Fruit fly (Drosophila melanogaster) whole organism, wandering third instar larva: ENCODE measurements around the gene inaF-D.

Experiments
- CG32264 ChIP-seq: fragments of 200-800 bp; sonication (Bioruptor generic); optimal IDR thresholded peaks from 2 replicates; lab custom pipeline; 2016; ENCODE audit warnings: missing biosample characterization, missing genetic modification characterization
- CG9705 ChIP-seq: fragments of 200-800 bp; sonication (Bioruptor generic); optimal IDR thresholded peaks from 2 replicates; lab custom pipeline; 2018; ENCODE audit warnings: missing biosample characterization, mild to moderate bottlenecking, missing genetic modification characterization
- CrebA ChIP-seq: fragments of 200-800 bp; sonication (Bioruptor generic); optimal IDR thresholded peaks from 2 replicates; lab custom pipeline; 2016; ENCODE audit warnings: missing biosample characterization, mild to moderate bottlenecking, missing genetic modification characterization, borderline replicate concordance
- Dfd ChIP-seq: fragments of >200 bp; optimal IDR thresholded peaks from 2 replicates; lab custom pipeline; 2017; ENCODE audit warnings: missing biosample characterization, missing genetic modification characterization
- HLH106 ChIP-seq: fragments of 200-800 bp; optimal IDR thresholded peaks from 3 replicates; lab custom pipeline; 2019; ENCODE audit warnings: missing biosample characterization, mild to moderate bottlenecking, missing genetic modification characterization, moderate library complexity
- Hnf4 ChIP-seq: fragments of 200-800 bp; sonication (Bioruptor generic); optimal IDR thresholded peaks from 2 replicates; lab custom pipeline; 2016; ENCODE audit warnings: missing biosample characterization, mild to moderate bottlenecking, missing genetic modification characterization
- Hr83 ChIP-seq: fragments of 200-300 bp; sonication (Bioruptor generic); optimal IDR thresholded peaks from 2 replicates; lab custom pipeline; 2016; ENCODE audit warnings: missing biosample characterization, mild to moderate bottlenecking, missing genetic modification characterization, moderate library complexity; ENCODE audit not compliant: poor library complexity, severe bottlenecking
- Jra ChIP-seq: sonication (Bioruptor generic); optimal IDR thresholded peaks from 2 replicates; lab custom pipeline; 2016; ENCODE audit warnings: missing biosample characterization, missing genetic modification characterization
- Mio ChIP-seq: sonication (Bioruptor generic); optimal IDR thresholded peaks from 2 replicates; lab custom pipeline; 2016; ENCODE audit warnings: missing biosample characterization, missing genetic modification characterization
- Myc ChIP-seq: fragments of >200 bp; optimal IDR thresholded peaks from 2 replicates; lab custom pipeline; 2017
- N ChIP-seq: fragments of >200 bp; optimal IDR thresholded peaks from 2 replicates; lab custom pipeline; 2018; ENCODE audit warnings: missing biosample characterization, missing external identifiers, missing genetic modification characterization
- OdsH ChIP-seq: fragments of 200-800 bp; sonication (Bioruptor generic); optimal IDR thresholded peaks from 2 replicates; lab custom pipeline; 2016; ENCODE audit warnings: missing biosample characterization, mild to moderate bottlenecking, missing genetic modification characterization
- Rel ChIP-seq, 2 experiments: fragments of 200-800 bp; sonication (Bioruptor generic) in 1 of 2; optimal IDR thresholded peaks; 2 replicates in 1 of 2; 3 replicates in 1 of 2; lab custom pipeline; 2016 to 2019; ENCODE audit warnings: mild to moderate bottlenecking in 2 of 2, missing biosample characterization in 2 of 2, missing genetic modification characterization in 2 of 2, moderate library complexity in 1 of 2
- Sp1 ChIP-seq: fragments of 200-800 bp; sonication (Bioruptor generic); optimal IDR thresholded peaks from 3 replicates; lab custom pipeline; 2019; ENCODE audit warnings: missing biosample characterization, mild to moderate bottlenecking, missing genetic modification characterization, moderate library complexity
- Vsx2 ChIP-seq: fragments of 200-300, 225-300 bp; sonication (Bioruptor generic); optimal IDR thresholded peaks from 2 replicates; lab custom pipeline; 2018; ENCODE audit warnings: missing biosample characterization, missing genetic modification characterization; ENCODE audit not compliant: partially characterized antibody
- br ChIP-seq: fragments of 200-800 bp; sonication (Bioruptor generic); optimal IDR thresholded peaks from 2 replicates; lab custom pipeline; 2016; ENCODE audit warnings: missing biosample characterization, missing genetic modification characterization
- brk ChIP-seq: fragments of 200-800 bp; sonication (Bioruptor generic); optimal IDR thresholded peaks from 2 replicates; lab custom pipeline; 2016; ENCODE audit warnings: missing biosample characterization, mild to moderate bottlenecking, missing genetic modification characterization
- dl ChIP-seq, 2 experiments: fragments of 175-275, 200-275 bp in 1 of 2; fragments of 200-275 bp in 1 of 2; sonication (Bioruptor generic); optimal IDR thresholded peaks; lab custom pipeline; 2018; ENCODE audit warnings: mild to moderate bottlenecking in 2 of 2, missing biosample characterization in 2 of 2, missing genetic modification characterization in 2 of 2, moderate library complexity in 2 of 2; ENCODE audit not compliant: partially characterized antibody in 2 of 2, insufficient read depth in 1 of 2
- dmrt93B ChIP-seq: fragments of 200-800 bp; sonication (Bioruptor generic); optimal IDR thresholded peaks from 2 replicates; lab custom pipeline; 2018; ENCODE audit warnings: missing biosample characterization, mild to moderate bottlenecking, missing genetic modification characterization
- dsf ChIP-seq: sonication (Bioruptor generic); optimal IDR thresholded peaks from 2 replicates; lab custom pipeline; 2016; ENCODE audit warnings: missing biosample characterization, missing genetic modification characterization, borderline replicate concordance
- ey ChIP-seq: fragments of 200-800 bp; sonication (Bioruptor generic); optimal IDR thresholded peaks from 2 replicates; lab custom pipeline; 2016; ENCODE audit warnings: missing biosample characterization, missing genetic modification characterization
- foxo ChIP-seq, 2 experiments: fragments of 200-800 bp; sonication (Bioruptor generic); optimal IDR thresholded peaks; 2 replicates in 1 of 2; 3 replicates in 1 of 2; lab custom pipeline; 2016 to 2017; ENCODE audit warnings: missing biosample characterization in 2 of 2, missing genetic modification characterization in 2 of 2
- fru ChIP-seq: fragments of 200-800 bp; sonication (Bioruptor generic); optimal IDR thresholded peaks from 3 replicates; lab custom pipeline; 2016; ENCODE audit warnings: missing biosample characterization, mild to moderate bottlenecking, missing genetic modification characterization
- h ChIP-seq: fragments of 200-800 bp; sonication (Bioruptor generic); optimal IDR thresholded peaks from 3 replicates; lab custom pipeline; 2016; ENCODE audit warnings: missing biosample characterization, mild to moderate bottlenecking, missing genetic modification characterization
- jim ChIP-seq: fragments of 175-275, 200-325 bp; sonication (Bioruptor generic); optimal IDR thresholded peaks from 2 replicates; lab custom pipeline; 2016; ENCODE audit warnings: missing biosample characterization, mild to moderate bottlenecking, missing genetic modification characterization
- pan ChIP-seq: fragments of >200 bp; optimal IDR thresholded peaks from 2 replicates; lab custom pipeline; 2017
- psq ChIP-seq: fragments of 200-800 bp; sonication (Bioruptor generic); optimal IDR thresholded peaks from 3 replicates; lab custom pipeline; 2017; ENCODE audit warnings: missing biosample characterization, mild to moderate bottlenecking, missing genetic modification characterization, moderate library complexity
- rgr ChIP-seq: fragments of 200-800 bp; sonication (Bioruptor generic); optimal IDR thresholded peaks from 3 replicates; lab custom pipeline; 2016; ENCODE audit warnings: missing biosample characterization, mild to moderate bottlenecking, missing genetic modification characterization
- sage ChIP-seq: fragments of 200-800 bp; sonication (Bioruptor generic); optimal IDR thresholded peaks from 2 replicates; lab custom pipeline; 2016; ENCODE audit warnings: missing biosample characterization, mild to moderate bottlenecking, missing genetic modification characterization
- sv ChIP-seq: fragments of 200-800 bp; sonication (Bioruptor generic); optimal IDR thresholded peaks from 3 replicates; lab custom pipeline; 2016; ENCODE audit warnings: missing biosample characterization, missing genetic modification characterization
- tai ChIP-seq: sonication (Bioruptor generic); optimal IDR thresholded peaks from 2 replicates; lab custom pipeline; 2016; ENCODE audit warnings: missing biosample characterization, missing genetic modification characterization
- woc ChIP-seq: sonication (Bioruptor generic); optimal IDR thresholded peaks from 2 replicates; lab custom pipeline; 2016; ENCODE audit warnings: missing biosample characterization, mild to moderate bottlenecking, missing genetic modification characterization

Gene inaF-D

dm6 chrX:11715937-11716730, 12.8 kb downstream of the inaF-D start:
- no peak for TF ChIP-seq jim (GFP tag; lab: Kevin White, UChicago)
- no peak for TF ChIP-seq CrebA (GFP tag; lab: Kevin White, UChicago)
- peak; percentile 98 for TF ChIP-seq psq (GFP tag; lab: Kevin White, UChicago)
- TF ChIP-seq rgr (GFP tag; lab: Kevin White, UChicago): peak; percentile 88
- TF ChIP-seq Sp1: peak; percentile 88
- peak; percentile 84 for TF ChIP-seq ey (GFP tag; lab: Kevin White, UChicago)
- peak; percentile 81 for TF ChIP-seq tai (GFP tag; lab: Kevin White, UChicago)
- TF ChIP-seq dsf (GFP tag; lab: Kevin White, UChicago): peak; percentile 54
- TF ChIP-seq br (GFP tag; lab: Kevin White, UChicago): peak; percentile 89
- TF ChIP-seq Myc: no peak
- TF ChIP-seq dl (GFP tag; optimal IDR thresholded peaks at IDR 0.05; lab: Kevin White, UChicago; ENCODE audit: insufficient read depth in 1 of 2, partially characterized antibody in 2 of 2): no peak
- TF ChIP-seq pan (lab: Kevin White, UChicago): no peak
- peak; percentile 84 for TF ChIP-seq dmrt93B (GFP tag; lab: Kevin White, UChicago)
- TF ChIP-seq sage (GFP tag; lab: Kevin White, UChicago): peak; percentile 87
- peak; percentile 97 for TF ChIP-seq woc (GFP tag; lab: Kevin White, UChicago)
- TF ChIP-seq OdsH (GFP tag; lab: Kevin White, UChicago): peak; percentile 80
- peak; percentile 66 for TF ChIP-seq CG9705
- peak; percentile 76 for TF ChIP-seq Hnf4 (GFP tag; lab: Kevin White, UChicago)
- TF ChIP-seq h (GFP tag; lab: Kevin White, UChicago): peak; percentile 90
- TF ChIP-seq Rel (GFP tag; optimal IDR thresholded peaks at IDR 0.05; lab: Kevin White, UChicago): peak; percentile 84
- peak; percentile 52 for TF ChIP-seq Rel (tag; optimal IDR thresholded peaks at IDR 0.05; lab: Kevin White, UChicago)
- TF ChIP-seq Hr83 (GFP tag; lab: Kevin White, UChicago): peak; percentile 83
- TF ChIP-seq Mio (GFP tag; lab: Kevin White, UChicago): no peak
- TF ChIP-seq HLH106 (tag; lab: Kevin White, UChicago): peak; percentile 91
- TF ChIP-seq sv (GFP tag; lab: Kevin White, UChicago): peak; percentile 77
- TF ChIP-seq CG32264: peak; percentile 78
- no peak for TF ChIP-seq Dfd (GFP tag; lab: Kevin White, UChicago)
- peak; percentile 48 to 89 for TF ChIP-seq foxo (GFP tag; optimal IDR thresholded peaks at IDR 0.05; lab: Kevin White, UChicago)
- peak; percentile 29 for TF ChIP-seq brk (GFP tag; lab: Kevin White, UChicago)
- TF ChIP-seq fru: peak; percentile 82
- TF ChIP-seq, all 38 proteins: peak for 22

dm6 chrX:11715263-11715659, 13.6 kb downstream of the inaF-D start, which contains the start of gene Amun:
Gene Amun, minus strand, starts transcription at chrX:11715565.
- TF ChIP-seq Vsx2: no peak
- peak; percentile 70 for TF ChIP-seq woc (GFP tag; lab: Kevin White, UChicago)
- peak; percentile 54 for TF ChIP-seq HLH106 (tag; lab: Kevin White, UChicago)
- peak; percentile 49 for TF ChIP-seq ey (GFP tag; lab: Kevin White, UChicago)
- TF ChIP-seq brk (GFP tag; lab: Kevin White, UChicago): no peak
- peak; percentile 11 for TF ChIP-seq Rel (GFP tag; optimal IDR thresholded peaks at IDR 0.05; lab: Kevin White, UChicago)
- no peak for TF ChIP-seq Rel (tag; optimal IDR thresholded peaks at IDR 0.05; lab: Kevin White, UChicago)
- TF ChIP-seq OdsH (GFP tag; lab: Kevin White, UChicago): peak; percentile 40
- no peak for TF ChIP-seq dmrt93B (GFP tag; lab: Kevin White, UChicago)
- peak; percentile 68 for TF ChIP-seq Hr83 (GFP tag; lab: Kevin White, UChicago)
- TF ChIP-seq br (GFP tag; lab: Kevin White, UChicago): peak; percentile 5
- TF ChIP-seq fru: peak; percentile 64
- no peak for TF ChIP-seq Mio (GFP tag; lab: Kevin White, UChicago)
- peak; percentile 59 for TF ChIP-seq h (GFP tag; lab: Kevin White, UChicago)
- TF ChIP-seq Jra (GFP tag; lab: Kevin White, UChicago): peak; percentile 45
- no peak for TF ChIP-seq tai (GFP tag; lab: Kevin White, UChicago)
- TF ChIP-seq CG9705: peak; percentile 1
- TF ChIP-seq Hnf4 (GFP tag; lab: Kevin White, UChicago): peak; percentile 61
- TF ChIP-seq foxo (GFP tag; optimal IDR thresholded peaks at IDR 0.05; lab: Kevin White, UChicago): peak in 1 of 2 experiments; percentile 57
- TF ChIP-seq N (GFP tag; lab: Kevin White, UChicago): no peak
- TF ChIP-seq sage (GFP tag; lab: Kevin White, UChicago): no peak
- TF ChIP-seq Sp1: peak; percentile 58
